Worm (Caenorhabditis elegans) whole organism, L2 larva: Measurements from ENCODE around the gene F26G1.10.
A peak's percentile ranks its signal among the peaks of the same experiment; 100 is the strongest.

Source experiments
- C34F6.9 ChIP-seq: fragments of 150-350 bp; optimal IDR thresholded peaks from 2 replicates; lab custom pipeline; 2014; ENCODE audit warnings: missing biosample characterization, missing genetic modification characterization
- F13H6.1 ChIP-seq: sonication (generic microtip); optimal IDR thresholded peaks from 2 replicates; lab custom pipeline; 2016; ENCODE audit warnings: missing genetic modification characterization, missing compliant biosample characterization
- Y55F3AM.14 ChIP-seq: fragments of 200-800 bp; sonication (Bioruptor generic); optimal IDR thresholded peaks from 2 replicates; lab custom pipeline; 2018; ENCODE audit warnings: mild to moderate bottlenecking, missing genetic modification characterization, missing compliant biosample characterization
- ZK546.5 ChIP-seq: sonication (generic microtip); optimal IDR thresholded peaks from 2 replicates; lab custom pipeline; 2017; ENCODE audit warnings: missing biosample characterization, missing genetic modification characterization
- ama-1 ChIP-seq: fragments of 150-350 bp; optimal IDR thresholded peaks from 2 replicates; lab custom pipeline; 2018; ENCODE audit warnings: inconsistent platforms
- crh-2 ChIP-seq: sonication (generic microtip); optimal IDR thresholded peaks from 2 replicates; lab custom pipeline; 2017; ENCODE audit warnings: missing biosample characterization, missing genetic modification characterization
- dmd-4 ChIP-seq: sonication (generic microtip); optimal IDR thresholded peaks from 2 replicates; lab custom pipeline; 2017; ENCODE audit warnings: missing biosample characterization, missing genetic modification characterization
- elt-1 ChIP-seq: fragments of 150-350 bp; optimal IDR thresholded peaks from 2 replicates; lab custom pipeline; 2014; ENCODE audit warnings: missing biosample characterization, missing genetic modification characterization
- fos-1 ChIP-seq: fragments of 150-350 bp; optimal IDR thresholded peaks from 2 replicates; lab custom pipeline; 2014; ENCODE audit warnings: missing biosample characterization, missing genetic modification characterization
- lin-11 ChIP-seq: fragments of 150-350 bp; sonication (generic microtip); optimal IDR thresholded peaks from 2 replicates; lab custom pipeline; 2014; ENCODE audit warnings: missing biosample characterization, missing genetic modification characterization, inconsistent platforms, mixed read lengths
- lin-13 ChIP-seq: fragments of 150-350 bp; optimal IDR thresholded peaks from 2 replicates; lab custom pipeline; 2014; ENCODE audit warnings: missing biosample characterization, missing genetic modification reagents, missing genetic modification characterization
- lsy-2 ChIP-seq, 2 experiments: fragments of 150-350 bp in 1 of 2; sonication (generic microtip) in 1 of 2; optimal IDR thresholded peaks; 2 replicates each; lab custom pipeline; 2014 to 2017; ENCODE audit warnings: missing biosample characterization in 2 of 2, missing genetic modification characterization in 2 of 2
- mdl-1 ChIP-seq, 2 experiments: fragments of 150-350 bp in 1 of 2; sonication (generic microtip) in 1 of 2; optimal IDR thresholded peaks; 2 replicates each; lab custom pipeline; 2017; ENCODE audit warnings: missing biosample characterization in 2 of 2, missing genetic modification characterization in 2 of 2
- nhr-12 ChIP-seq: fragments of 150-350 bp; optimal IDR thresholded peaks from 2 replicates; lab custom pipeline; 2014; ENCODE audit warnings: missing biosample characterization, missing genetic modification characterization
- nhr-129 ChIP-seq: fragments of 150-350 bp; optimal IDR thresholded peaks from 2 replicates; lab custom pipeline; 2014; ENCODE audit warnings: missing biosample characterization, missing genetic modification characterization
- nhr-21 ChIP-seq: fragments of 150-350 bp; optimal IDR thresholded peaks from 2 replicates; lab custom pipeline; 2014; ENCODE audit warnings: missing biosample characterization, missing genetic modification characterization
- nhr-23 ChIP-seq: fragments of 150-350 bp; optimal IDR thresholded peaks from 2 replicates; lab custom pipeline; 2014; ENCODE audit warnings: missing biosample characterization, missing genetic modification reagents, missing genetic modification characterization
- nhr-237 ChIP-seq: fragments of 150-350 bp; optimal IDR thresholded peaks from 2 replicates; lab custom pipeline; 2014; ENCODE audit warnings: missing biosample characterization, missing genetic modification characterization
- nhr-25 ChIP-seq: fragments of 150-350 bp; sonication (generic microtip); optimal IDR thresholded peaks from 3 replicates; lab custom pipeline; 2014; ENCODE audit warnings: missing biosample characterization, missing genetic modification characterization
- peb-1 ChIP-seq: fragments of 150-350 bp; optimal IDR thresholded peaks from 2 replicates; lab custom pipeline; 2014; ENCODE audit warnings: missing biosample characterization, missing genetic modification characterization
- skn-1 ChIP-seq: sonication (generic microtip); optimal IDR thresholded peaks from 2 replicates; lab custom pipeline; 2017; ENCODE audit warnings: missing biosample characterization, missing genetic modification characterization
- sma-3 ChIP-seq: sonication (generic microtip); optimal IDR thresholded peaks from 2 replicates; lab custom pipeline; 2016; ENCODE audit warnings: missing genetic modification reagents, missing genetic modification characterization, missing compliant biosample characterization
- sma-9 ChIP-seq, 2 experiments: fragments of 150-350 bp in 1 of 2; sonication (generic microtip) in 1 of 2; optimal IDR thresholded peaks; 2 replicates each; lab custom pipeline; 2014 to 2016; ENCODE audit warnings: missing genetic modification characterization in 2 of 2, mild to moderate bottlenecking in 1 of 2, missing biosample characterization in 1 of 2, missing compliant biosample characterization in 1 of 2, missing genetic modification reagents in 1 of 2, moderate library complexity in 1 of 2
- snpc-4 ChIP-seq: fragments of 150-350 bp; optimal IDR thresholded peaks from 2 replicates; lab custom pipeline; 2014; ENCODE audit warnings: missing biosample characterization, missing genetic modification characterization
- unc-39 ChIP-seq: fragments of 150-350 bp; optimal IDR thresholded peaks from 2 replicates; lab custom pipeline; 2014; ENCODE audit warnings: missing biosample characterization, missing genetic modification characterization
- unc-55 ChIP-seq: fragments of 150-350 bp; sonication (generic microtip); optimal IDR thresholded peaks from 3 replicates; lab custom pipeline; 2014; ENCODE audit warnings: missing biosample characterization, missing genetic modification reagents, missing genetic modification characterization
- zag-1 ChIP-seq: fragments of 150-350 bp; optimal IDR thresholded peaks from 2 replicates; lab custom pipeline; 2014; ENCODE audit warnings: missing biosample characterization, missing genetic modification characterization
- ztf-1 ChIP-seq: fragments of 200-800 bp; sonication (Bioruptor generic); conservative IDR thresholded peaks from 2 replicates; pipeline ENCODE4 v1.3.6; 2022; ENCODE audit warnings: missing genetic modification characterization, missing compliant biosample characterization
- ztf-11 ChIP-seq: sonication (generic microtip); optimal IDR thresholded peaks from 2 replicates; lab custom pipeline; 2017; ENCODE audit warnings: missing biosample characterization, missing genetic modification characterization

The F26G1.10 gene

ce11 chrII:4773891-4774432, at the start of gene F26G1.10, which contains the start of gene F26G1.9:
TSS of gene F26G1.10 (plus strand) at chrII:4774382.
TSS of gene F26G1.9 (minus strand) at chrII:4773991.
- no peak for TF ChIP-seq ztf-1 (GFP tag; lab: Robert Waterston, UW)
- TF ChIP-seq nhr-129 (tag; lab: Kevin White, UChicago) = no peak
- TF ChIP-seq snpc-4 (tag; lab: Kevin White, UChicago) = no peak
- TF ChIP-seq fos-1 = peak; percentile 28
- no peak for TF ChIP-seq ama-1 (lab: Kevin White, UChicago)
- no peak for TF ChIP-seq sma-9 (GFP tag; optimal IDR thresholded peaks at IDR 0.05; lab: Kevin White, UChicago)
- TF ChIP-seq sma-9 (tag; optimal IDR thresholded peaks at IDR 0.05; lab: Kevin White, UChicago) = no peak
- no peak for TF ChIP-seq lin-13

ce11 chrII:4726120-4726519, 48.1 kb upstream of the F26G1.10 start, which contains the start of gene F10G7.10:
TSS of gene F10G7.10 (minus strand) at chrII:4726264.
- no peak for TF ChIP-seq ztf-1 (GFP tag; lab: Robert Waterston, UW)
- TF ChIP-seq unc-55 = peak; percentile 24
- no peak for TF ChIP-seq mdl-1 (tag; optimal IDR thresholded peaks at IDR 0.05; lab: Kevin White, UChicago)
- TF ChIP-seq lin-11 (tag; lab: Kevin White, UChicago) = no peak
- no peak for TF ChIP-seq nhr-23 (tag; lab: Kevin White, UChicago)
- peak in 1 of 2 experiments; percentile 35 for TF ChIP-seq lsy-2 (tag; optimal IDR thresholded peaks at IDR 0.05; lab: Kevin White, UChicago)

- TF ChIP-seq ZK546.5 (no peak), lin-11 (tag; lab: Kevin White, UChicago) (no peak), nhr-23 (tag; lab: Kevin White, UChicago) (no peak), lsy-2 (tag; optimal IDR thresholded peaks at IDR 0.05; lab: Kevin White, UChicago) (no peak)
Measured at ce11 chrII:4726750-4727384, 47.3 kb upstream of the F26G1.10 start.

ce11 chrII:4727769-4728168, 46.4 kb upstream of the F26G1.10 start, which contains the start of gene ttr-41:
TSS of gene ttr-41 (minus strand) at chrII:4727869.
- TF ChIP-seq Y55F3AM.14 (GFP tag; lab: Kevin White, UChicago) (no peak), ztf-11 (tag; lab: Kevin White, UChicago) (no peak)

- TF ChIP-seq sma-9 (GFP tag; optimal IDR thresholded peaks at IDR 0.05; lab: Kevin White, UChicago) (peak; percentile 65), sma-9 (tag; optimal IDR thresholded peaks at IDR 0.05; lab: Kevin White, UChicago) (no peak), mdl-1 (tag; optimal IDR thresholded peaks at IDR 0.05; lab: Kevin White, UChicago) (no peak), lsy-2 (tag; optimal IDR thresholded peaks at IDR 0.05; lab: Kevin White, UChicago) (peak in 1 of 2 experiments; percentile 61), dmd-4 (tag; lab: Kevin White, UChicago) (no peak), C34F6.9 (tag; lab: Kevin White, UChicago) (peak; percentile 46), crh-2 (tag; lab: Kevin White, UChicago) (peak; percentile 76), nhr-237 (tag; lab: Kevin White, UChicago) (no peak), zag-1 (tag; lab: Kevin White, UChicago) (no peak), nhr-25 (tag; lab: Kevin White, UChicago) (no peak), nhr-21 (tag; lab: Kevin White, UChicago) (no peak), lin-13 (no peak), fos-1 (peak; percentile 95), elt-1 (tag; lab: Kevin White, UChicago) (no peak), nhr-12 (tag; lab: Kevin White, UChicago) (no peak), F13H6.1 (tag; lab: Kevin White, UChicago) (peak; percentile 65), nhr-129 (tag; lab: Kevin White, UChicago) (peak; percentile 72), peb-1 (no peak), sma-3 (GFP tag; lab: Kevin White, UChicago) (peak; percentile 3), skn-1 (tag; lab: Kevin White, UChicago) (no peak)
Measured at ce11 chrII:4728687-4729086, 45.5 kb upstream of the F26G1.10 start.

- TF ChIP-seq unc-39 (tag; lab: Kevin White, UChicago) (no peak), nhr-129 (tag; lab: Kevin White, UChicago) (no peak), Y55F3AM.14 (GFP tag; lab: Kevin White, UChicago) (no peak), elt-1 (tag; lab: Kevin White, UChicago) (no peak), crh-2 (tag; lab: Kevin White, UChicago) (no peak)
Measured at ce11 chrII:4729733-4730132, 44.4 kb upstream of the F26G1.10 start, which contains the start of gene F41C3.7. TSS of gene F41C3.7 (plus strand) at chrII:4730033.
